Fruit fly (Drosophila melanogaster) whole organism, embryonic: ENCODE measurements around the gene ato.

Source experiments
- B-H2 ChIP-seq: fragments of 200-800 bp; sonication (Bioruptor generic); optimal IDR thresholded peaks from 2 replicates; lab custom pipeline; 2018; ENCODE audit warnings: missing biosample characterization, mild to moderate bottlenecking, missing genetic modification characterization
- BEAF-32 ChIP-seq: fragments of 200-800 bp; sonication (Bioruptor generic); optimal IDR thresholded peaks from 3 replicates; lab custom pipeline; 2017; ENCODE audit warnings: missing biosample characterization, missing genetic modification characterization, mild to moderate bottlenecking, moderate library complexity, missing genetic modification reagents
- Blimp-1 ChIP-seq: fragments of 200-800 bp; sonication (Bioruptor generic); optimal IDR thresholded peaks from 3 replicates; lab custom pipeline; 2018; ENCODE audit warnings: missing biosample characterization, missing genetic modification characterization, mild to moderate bottlenecking, moderate library complexity, missing genetic modification reagents
- CG12071 ChIP-seq: fragments of 200-800 bp; sonication (Bioruptor generic); optimal IDR thresholded peaks from 3 replicates; lab custom pipeline; 2018; ENCODE audit warnings: missing biosample characterization, mild to moderate bottlenecking, missing genetic modification characterization
- CG13287 ChIP-seq: fragments of 200-800 bp; sonication (Bioruptor generic); IDR thresholded peaks from 2 replicates; pipeline ENCODE4 v1.3.6; 2022; ENCODE audit warnings: missing biosample characterization, missing genetic modification characterization; ENCODE audit not compliant: partially characterized antibody
- CG1529 ChIP-seq: fragments of 200-800 bp; sonication (Bioruptor generic); optimal IDR thresholded peaks from 3 replicates; lab custom pipeline; 2018; ENCODE audit warnings: missing biosample characterization, missing genetic modification characterization
- CG17186 ChIP-seq: fragments of 200-800 bp; sonication (Bioruptor generic); optimal IDR thresholded peaks from 3 replicates; lab custom pipeline; 2017; ENCODE audit warnings: missing biosample characterization, missing genetic modification reagents, missing genetic modification characterization
- CG17359 ChIP-seq: fragments of 200-800 bp; sonication (Bioruptor generic); optimal IDR thresholded peaks from 3 replicates; lab custom pipeline; 2018; ENCODE audit warnings: missing biosample characterization, mild to moderate bottlenecking, missing genetic modification characterization, moderate library complexity
- CG17385 ChIP-seq: fragments of 200-800 bp; sonication (Bioruptor generic); optimal IDR thresholded peaks from 3 replicates; lab custom pipeline; 2018; ENCODE audit warnings: missing biosample characterization, mild to moderate bottlenecking, missing genetic modification characterization
- CG18262 ChIP-seq: fragments of 200-800 bp; optimal IDR thresholded peaks from 3 replicates; lab custom pipeline; 2019; ENCODE audit warnings: missing biosample characterization, mild to moderate bottlenecking, missing genetic modification characterization, moderate library complexity
- CG18764 ChIP-seq: fragments of 200-800 bp; sonication (Bioruptor generic); optimal IDR thresholded peaks from 3 replicates; lab custom pipeline; 2016; ENCODE audit warnings: missing biosample characterization, missing genetic modification characterization
- CG2116 ChIP-seq: fragments of 200-800 bp; sonication (Bioruptor generic); optimal IDR thresholded peaks from 3 replicates; lab custom pipeline; 2018; ENCODE audit warnings: missing biosample characterization, mild to moderate bottlenecking, missing genetic modification characterization
- CG3838 ChIP-seq: fragments of 200-800 bp; sonication (Bioruptor generic); optimal IDR thresholded peaks from 3 replicates; lab custom pipeline; 2016; ENCODE audit warnings: missing biosample characterization, missing genetic modification characterization
- CG3995 ChIP-seq: fragments of 200-800 bp; sonication (Bioruptor generic); optimal IDR thresholded peaks from 3 replicates; lab custom pipeline; 2016; ENCODE audit warnings: missing biosample characterization, missing genetic modification characterization
- CG4360 ChIP-seq: fragments of 200-800 bp; sonication (Bioruptor generic); IDR thresholded peaks from 2 replicates; pipeline ENCODE4 v1.3.6; 2022; ENCODE audit warnings: missing biosample characterization, missing genetic modification characterization
- CG43689 ChIP-seq: fragments of 200-800 bp; sonication (Bioruptor generic); IDR thresholded peaks from 2 replicates; pipeline ENCODE4 v1.3.6; 2022; ENCODE audit warnings: missing biosample characterization, missing genetic modification characterization
- CG4730 ChIP-seq: fragments of 200-800 bp; sonication (Bioruptor generic); IDR thresholded peaks from 2 replicates; pipeline ENCODE4 v1.3.6; 2022; ENCODE audit warnings: missing biosample characterization, missing genetic modification characterization
- CG6813 ChIP-seq: fragments of 200-800 bp; sonication (Bioruptor generic); optimal IDR thresholded peaks from 2 replicates; lab custom pipeline; 2017; ENCODE audit warnings: missing biosample characterization, missing genetic modification characterization, mild to moderate bottlenecking, moderate library complexity, missing genetic modification reagents
- CG7963 ChIP-seq: fragments of 200-800 bp; sonication (Bioruptor generic); IDR thresholded peaks from 3 replicates; pipeline ENCODE4 v1.3.6; 2022; ENCODE audit warnings: missing biosample characterization, missing genetic modification characterization; ENCODE audit not compliant: partially characterized antibody
- CG8944 ChIP-seq: fragments of 200-800 bp; sonication (Bioruptor generic); optimal IDR thresholded peaks from 3 replicates; lab custom pipeline; 2016; ENCODE audit warnings: missing biosample characterization, missing genetic modification characterization
- CG9437 ChIP-seq: fragments of 200-800 bp; sonication (Bioruptor generic); optimal IDR thresholded peaks from 2 replicates; lab custom pipeline; 2018; ENCODE audit warnings: missing biosample characterization, mild to moderate bottlenecking, missing genetic modification characterization
- CG9817 ChIP-seq: fragments of 200-800 bp; sonication (Bioruptor generic); optimal IDR thresholded peaks from 2 replicates; lab custom pipeline; 2018; ENCODE audit warnings: missing biosample characterization, mild to moderate bottlenecking, missing genetic modification characterization, moderate library complexity
- Camta ChIP-seq: fragments of 200-800 bp; sonication (Bioruptor generic); optimal IDR thresholded peaks from 2 replicates; lab custom pipeline; 2016; ENCODE audit warnings: missing biosample characterization, missing genetic modification characterization
- Dip3 ChIP-seq: fragments of 200-800 bp; sonication (Bioruptor generic); optimal IDR thresholded peaks from 3 replicates; lab custom pipeline; 2016; ENCODE audit warnings: missing biosample characterization, missing genetic modification characterization
- HLH3B ChIP-seq: fragments of 200-800 bp; sonication (Bioruptor generic); IDR thresholded peaks from 2 replicates; pipeline ENCODE4 v1.3.6; 2022; ENCODE audit warnings: missing biosample characterization, missing genetic modification characterization
- Hmr ChIP-seq: fragments of 200-800 bp; sonication (Bioruptor generic); optimal IDR thresholded peaks from 3 replicates; lab custom pipeline; 2017; ENCODE audit warnings: mild to moderate bottlenecking, missing biosample characterization, missing genetic modification reagents, missing genetic modification characterization
- Hr39 ChIP-seq: fragments of >200 bp; optimal IDR thresholded peaks from 2 replicates; lab custom pipeline; 2017
- Med ChIP-seq: fragments of 200-800 bp; sonication (Bioruptor generic); peaks from one replicate; lab custom pipeline; 2016; ENCODE audit warnings: missing biosample characterization, missing genetic modification characterization, mild to moderate bottlenecking, inconsistent platforms, moderate library complexity
- Myb ChIP-seq: fragments of 200-800 bp; sonication (Bioruptor generic); optimal IDR thresholded peaks from 2 replicates; lab custom pipeline; 2016; ENCODE audit warnings: missing biosample characterization, missing genetic modification characterization
- NK7.1 ChIP-seq: fragments of 200-800 bp; sonication (Bioruptor generic); optimal IDR thresholded peaks from 3 replicates; lab custom pipeline; 2016; ENCODE audit warnings: missing biosample characterization, missing genetic modification characterization
- Neu2 ChIP-seq: fragments of 200-800 bp; sonication (Bioruptor generic); optimal IDR thresholded peaks from 3 replicates; lab custom pipeline; 2016; ENCODE audit warnings: missing biosample characterization, missing genetic modification characterization, borderline replicate concordance
- Nf-YA ChIP-seq: fragments of 200-800 bp; sonication (Bioruptor generic); IDR thresholded peaks from 2 replicates; pipeline ENCODE4 v1.3.6; 2022; ENCODE audit warnings: missing biosample characterization, missing genetic modification characterization
- Ptx1 ChIP-seq: fragments of 200-800 bp; sonication (Bioruptor generic); IDR thresholded peaks from 2 replicates; pipeline ENCODE4 v1.3.6; 2022; ENCODE audit warnings: missing biosample characterization, missing genetic modification characterization
- Side ChIP-seq: fragments of 200-800 bp; sonication (Bioruptor generic); optimal IDR thresholded peaks from 2 replicates; lab custom pipeline; 2016; ENCODE audit warnings: missing biosample characterization, missing genetic modification characterization
- Sry-δ ChIP-seq: fragments of 200-800 bp; sonication (Bioruptor generic); optimal IDR thresholded peaks from 2 replicates; lab custom pipeline; 2016; ENCODE audit warnings: missing biosample characterization, missing genetic modification characterization
- Tbp ChIP-seq: fragments of >200 bp; optimal IDR thresholded peaks from 2 replicates; lab custom pipeline; 2018; ENCODE audit warnings: missing biosample characterization, missing genetic modification characterization
- ap ChIP-seq: fragments of 200-800 bp; sonication (Bioruptor generic); IDR thresholded peaks from 2 replicates; pipeline ENCODE4 v1.3.6; 2022; ENCODE audit warnings: missing biosample characterization, missing genetic modification characterization
- bbx ChIP-seq: fragments of 200-800 bp; sonication (Bioruptor generic); IDR thresholded peaks from 2 replicates; pipeline ENCODE4 v1.3.6; 2022; ENCODE audit warnings: missing biosample characterization, missing genetic modification characterization; ENCODE audit not compliant: partially characterized antibody
- fd3F ChIP-seq: fragments of 200-800 bp; sonication (Bioruptor generic); optimal IDR thresholded peaks from 2 replicates; lab custom pipeline; 2018; ENCODE audit warnings: missing biosample characterization, mild to moderate bottlenecking, missing genetic modification characterization, moderate library complexity
- fd96Cb ChIP-seq: fragments of 200-800 bp; sonication (Bioruptor generic); optimal IDR thresholded peaks from 2 replicates; lab custom pipeline; 2018; ENCODE audit warnings: missing biosample characterization, mild to moderate bottlenecking, missing genetic modification characterization, moderate library complexity
- gfzf ChIP-seq: fragments of 200-800 bp; sonication (Bioruptor generic); optimal IDR thresholded peaks from 2 replicates; lab custom pipeline; 2016; ENCODE audit warnings: missing biosample characterization, mild to moderate bottlenecking, missing genetic modification characterization, moderate library complexity
- hbn ChIP-seq: fragments of 200-800 bp; sonication (Bioruptor generic); IDR thresholded peaks from 2 replicates; pipeline ENCODE4 v1.3.6; 2022; ENCODE audit warnings: missing biosample characterization, missing genetic modification characterization; ENCODE audit not compliant: partially characterized antibody
- lbe ChIP-seq: fragments of 200-800 bp; sonication (Bioruptor generic); optimal IDR thresholded peaks from 2 replicates; lab custom pipeline; 2016; ENCODE audit warnings: missing biosample characterization, mild to moderate bottlenecking, missing genetic modification characterization
- luna ChIP-seq: fragments of 200-800 bp; sonication (Bioruptor generic); optimal IDR thresholded peaks from 2 replicates; lab custom pipeline; 2016; ENCODE audit warnings: missing biosample characterization, missing genetic modification characterization
- pb ChIP-seq: fragments of 200-800 bp; sonication (Bioruptor generic); optimal IDR thresholded peaks from 3 replicates; lab custom pipeline; 2016; ENCODE audit warnings: missing biosample characterization, missing genetic modification characterization
- prd ChIP-seq, 3 experiments: fragments of >200 bp in 2 of 3; fragments of 200-800 bp in 1 of 3; sonication (Bioruptor generic) in 1 of 3; optimal IDR thresholded peaks in 2 of 3; IDR thresholded peaks in 1 of 3; 2 replicates in 2 of 3; 3 replicates in 1 of 3; pipeline versions ENCODE4 v1.3.6 to Lab custom; 2017 to 2022; ENCODE audit warnings: missing biosample characterization in 1 of 3, missing genetic modification characterization in 1 of 3
- salm ChIP-seq: fragments of 200-800 bp; sonication (Bioruptor generic); optimal IDR thresholded peaks from 2 replicates; lab custom pipeline; 2018; ENCODE audit warnings: missing biosample characterization, mild to moderate bottlenecking, missing genetic modification characterization
- seq ChIP-seq: fragments of 200-800 bp; sonication (Bioruptor generic); IDR thresholded peaks from 2 replicates; pipeline ENCODE4 v1.3.6; 2022; ENCODE audit warnings: missing biosample characterization, missing genetic modification characterization
- so ChIP-seq: fragments of 200-800 bp; sonication (Bioruptor generic); IDR thresholded peaks from 3 replicates; pipeline ENCODE4 v1.3.6; 2022; ENCODE audit warnings: missing biosample characterization, missing genetic modification characterization
- tio ChIP-seq: fragments of 200-800 bp; sonication (Bioruptor generic); optimal IDR thresholded peaks from 2 replicates; lab custom pipeline; 2017; ENCODE audit warnings: missing biosample characterization, missing genetic modification characterization, inconsistent platforms
- unc-4 ChIP-seq: fragments of 200-800 bp; sonication (Bioruptor generic); IDR thresholded peaks from 2 replicates; pipeline ENCODE4 v1.3.6; 2022; ENCODE audit warnings: missing biosample characterization, missing genetic modification characterization; ENCODE audit not compliant: partially characterized antibody

Gene ato

dm6 chr3R:8313038-8313437 is 35.2 kb downstream of the ato start, which contains the start of gene CG7483 (continued):
- TF ChIP-seq CG17186 (GFP tag; lab: Kevin White, UChicago) (no peak), CG8944 (no peak), seq (GFP tag; lab: Robert Waterston, UW) (no peak), CG17359 (tag; lab: Kevin White, UChicago) (no peak), gfzf (GFP tag; lab: Kevin White, UChicago) (peak; percentile 30), Blimp-1 (GFP tag; lab: Kevin White, UChicago) (no peak), so (GFP tag; lab: Robert Waterston, UW) (no peak), tio (GFP tag; lab: Kevin White, UChicago) (no peak), lbe (GFP tag; lab: Kevin White, UChicago) (peak; percentile 34), Camta (no peak), CG18262 (tag; lab: Kevin White, UChicago) (no peak), CG18764 (GFP tag; lab: Kevin White, UChicago) (no peak), hbn (GFP tag; lab: Robert Waterston, UW) (peak; percentile 87), CG13287 (GFP tag; lab: Robert Waterston, UW) (peak; percentile 95), salm (no peak), Myb (peak; percentile 4), CG1529 (GFP tag; lab: Kevin White, UChicago) (no peak), CG9437 (GFP tag; lab: Kevin White, UChicago) (no peak), pb (GFP tag; lab: Kevin White, UChicago) (no peak), Hmr (GFP tag; lab: Kevin White, UChicago) (no peak), Side (GFP tag; lab: Kevin White, UChicago) (no peak), luna (no peak), ap (GFP tag; lab: Robert Waterston, UW) (no peak), CG7963 (GFP tag; lab: Robert Waterston, UW) (peak; percentile 71), Nf-YA (GFP tag; lab: Robert Waterston, UW) (no peak), CG12071 (GFP tag; lab: Kevin White, UChicago) (no peak), Neu2 (GFP tag; lab: Kevin White, UChicago) (no peak), Med (GFP tag; lab: Kevin White, UChicago) (peak; percentile 64), Sry-δ (GFP tag; lab: Kevin White, UChicago) (peak; percentile 87), CG9817 (no peak), BEAF-32 (GFP tag; lab: Kevin White, UChicago) (peak; percentile 80), HLH3B (GFP tag; lab: Robert Waterston, UW) (no peak), CG2116 (GFP tag; lab: Kevin White, UChicago) (peak; percentile 70), CG6813 (GFP tag; lab: Kevin White, UChicago) (no peak), CG3995 (peak; percentile 15), bbx (GFP tag; lab: Robert Waterston, UW) (peak; percentile 84), fd3F (GFP tag; lab: Kevin White, UChicago) (no peak), CG43689 (GFP tag; lab: Robert Waterston, UW) (no peak), fd96Cb (tag; lab: Kevin White, UChicago) (no peak), B-H2 (GFP tag; lab: Kevin White, UChicago) (no peak), prd (optimal IDR thresholded peaks at IDR 0.05; lab: Kevin White, UChicago) (no peak), prd (GFP tag; IDR thresholded peaks at IDR 0.05; lab: Robert Waterston, UW) (no peak), CG17385 (GFP tag; lab: Kevin White, UChicago) (no peak), unc-4 (peak; percentile 88), NK7.1 (GFP tag; lab: Kevin White, UChicago) (no peak), CG4730 (GFP tag; lab: Robert Waterston, UW) (no peak), Ptx1 (no peak), CG4360 (GFP tag; lab: Robert Waterston, UW) (no peak), Hr39 (no peak), CG3838 (GFP tag; lab: Kevin White, UChicago) (no peak), Tbp (GFP tag; lab: Kevin White, UChicago) (no peak), Dip3 (GFP tag; lab: Kevin White, UChicago) (no peak)
